Worm (Caenorhabditis elegans) whole organism, L4 larva: ENCODE data around the gene C40A11.4.

Experiments used
- Y48G9A.11 ChIP-seq: fragments of 200-800 bp; sonication (Bioruptor generic); IDR thresholded peaks from 2 replicates; pipeline ENCODE4 v1.3.6; 2022; ENCODE audit warnings: missing genetic modification reagents, missing genetic modification characterization, missing compliant biosample characterization
- ceh-44 ChIP-seq: fragments of 200-800 bp; sonication (Bioruptor generic); IDR thresholded peaks from 2 replicates; pipeline ENCODE4 v1.3.6; 2022; ENCODE audit warnings: missing genetic modification reagents, missing genetic modification characterization, missing compliant biosample characterization
- ctbp-1 ChIP-seq: fragments of 200-800 bp; sonication (Bioruptor generic); IDR thresholded peaks from 2 replicates; pipeline ENCODE4 v1.3.6; 2022; ENCODE audit warnings: missing genetic modification reagents, missing genetic modification characterization, missing compliant biosample characterization
- mxl-2 ChIP-seq: fragments of 200-800 bp; sonication (Bioruptor generic); conservative IDR thresholded peaks from 2 replicates; pipeline ENCODE4 v1.3.6; 2022; ENCODE audit warnings: missing genetic modification reagents, missing genetic modification characterization, missing compliant biosample characterization
- nhr-76 ChIP-seq: fragments of 150-350 bp; optimal IDR thresholded peaks from 2 replicates; lab custom pipeline; 2014; ENCODE audit warnings: missing biosample characterization, missing genetic modification characterization
- pqm-1 ChIP-seq: sonication (generic microtip); optimal IDR thresholded peaks from 2 replicates; lab custom pipeline; 2017; ENCODE audit warnings: missing biosample characterization, missing genetic modification characterization

DNA sequence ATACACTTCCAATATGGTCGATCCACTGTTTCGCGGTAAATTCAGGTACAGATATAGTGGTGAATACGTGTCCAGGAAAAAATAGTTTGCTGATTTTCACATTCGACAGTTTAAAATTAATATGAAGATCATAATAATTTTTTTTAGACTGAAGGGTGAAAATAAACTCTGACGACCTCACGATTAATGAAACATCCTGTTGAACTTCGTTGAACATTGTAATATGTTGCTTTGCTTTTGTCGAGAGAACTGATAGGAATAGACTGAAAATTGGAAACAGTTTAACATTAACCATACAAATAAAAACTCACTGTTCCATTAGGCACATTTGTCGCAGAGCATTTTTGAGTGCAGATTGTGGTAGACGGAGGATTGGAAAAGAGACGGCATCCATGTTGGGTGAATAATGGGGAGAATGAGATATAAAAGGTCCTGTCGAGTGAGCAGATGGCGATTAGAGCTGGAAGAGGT, 43.7 kb upstream of the C40A11.4 start, which contains the start of gene fbxb-37:
- TF ChIP-seq ceh-44, result no peak
- no peak for TF ChIP-seq mxl-2 (GFP tag; lab: Robert Waterston, UW)
- TF ChIP-seq ctbp-1, result no peak
- no peak for TF ChIP-seq nhr-76
- no peak for TF ChIP-seq pqm-1 (tag; lab: Kevin White, UChicago)
- no peak for TF ChIP-seq Y48G9A.11
